ENCODE assay signal across 1 fruit fly cellular context in the genomic region with DNA sequence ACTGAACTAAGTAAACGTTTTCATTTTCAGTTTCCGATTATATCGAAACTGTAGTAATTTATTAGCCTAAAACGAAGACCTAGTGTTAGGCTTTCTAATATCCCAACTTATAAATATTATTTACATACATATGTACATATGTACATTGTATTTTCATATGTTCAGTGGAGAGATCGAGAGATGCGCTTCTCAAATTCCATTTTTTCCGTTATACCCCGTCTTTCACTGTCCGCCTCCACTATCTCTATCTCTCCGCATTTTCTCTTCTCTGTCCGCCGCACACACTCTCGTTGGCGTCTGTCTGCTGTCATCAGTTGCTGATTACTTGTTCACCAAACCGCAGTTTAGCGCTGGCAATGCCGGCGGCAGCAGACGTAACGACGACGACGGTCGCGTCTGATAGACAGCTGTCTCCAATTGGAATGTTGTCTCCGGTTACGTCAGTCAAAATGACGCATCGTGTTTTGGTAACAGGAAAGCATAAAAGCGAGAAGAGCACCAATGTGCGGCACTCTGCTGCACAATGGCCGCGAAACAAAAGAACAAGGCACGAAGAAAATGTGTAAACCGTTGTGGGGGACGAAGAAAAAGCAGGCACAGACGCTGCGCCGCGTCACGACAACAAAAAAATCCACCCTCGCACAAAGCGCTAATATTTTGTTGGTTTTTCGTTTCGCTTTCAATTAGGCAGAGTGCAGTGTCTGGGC.
TF ChIP-seq lines count a peak whose summit lies in the region.

A gene (plus strand): TSS at position 340 of the 707 bp plus-strand sequence.

TF ChIP-seq in whole organism, embryonic, 481 proteins besides CTCF, POLR2A, EP300 and RAD21 (continued from another document):
- TF ChIP-seq sna (GFP tag; IDR thresholded peaks at IDR 0.05; lab: Robert Waterston, UW; ENCODE audit: partially characterized antibody), result peak; percentile 54; the same call in 1 of the 2 replicates
- TF ChIP-seq fd102C (GFP tag; optimal IDR thresholded peaks at IDR 0.05; lab: Kevin White, UChicago), result no peak
- peak; percentile 3 for TF ChIP-seq zf30C (GFP tag; optimal IDR thresholded peaks at IDR 0.05; lab: Kevin White, UChicago)
- no peak for TF ChIP-seq CG11456 (GFP tag; IDR thresholded peaks at IDR 0.05; lab: Robert Waterston, UW)
- peak; percentile 50 for TF ChIP-seq gcm (GFP tag; optimal IDR thresholded peaks at IDR 0.05; lab: Kevin White, UChicago)
- peak; percentile 27 for TF ChIP-seq sens (GFP tag; lab: Kevin White, UChicago)
- TF ChIP-seq CG34422 (GFP tag; IDR thresholded peaks at IDR 0.05; lab: Robert Waterston, UW), result peak; percentile 71; the same call in 2 of the 3 replicates
- TF ChIP-seq YL-1 (GFP tag; optimal IDR thresholded peaks at IDR 0.05; lab: Kevin White, UChicago), result no peak
- no peak for TF ChIP-seq CG11398 (GFP tag; optimal IDR thresholded peaks at IDR 0.05; lab: Kevin White, UChicago)
- TF ChIP-seq CG10565 (GFP tag; optimal IDR thresholded peaks at IDR 0.05; lab: Kevin White, UChicago), result no peak
- peak; percentile 51; the same call in 1 of the 3 replicates for TF ChIP-seq CG14860 (GFP tag; IDR thresholded peaks at IDR 0.05; lab: Robert Waterston, UW; ENCODE audit: partially characterized antibody)
- TF ChIP-seq CG10366 (GFP tag; IDR thresholded peaks at IDR 0.05; lab: Robert Waterston, UW), result no peak
- TF ChIP-seq Vsx1 (GFP tag; optimal IDR thresholded peaks at IDR 0.05; lab: Kevin White, UChicago), result peak; percentile 71
- TF ChIP-seq CG13287 (GFP tag; IDR thresholded peaks at IDR 0.05; lab: Robert Waterston, UW; ENCODE audit: partially characterized antibody), result peak; percentile 33; the same call in 1 of the 2 replicates
- TF ChIP-seq lmd (GFP tag; IDR thresholded peaks at IDR 0.05; lab: Robert Waterston, UW), result no peak
- TF ChIP-seq Med (GFP tag; lab: Kevin White, UChicago), result peak; percentile 90
- peak; percentile 53; the same call in 1 of the 2 replicates for TF ChIP-seq Bgb (GFP tag; IDR thresholded peaks at IDR 0.05; lab: Robert Waterston, UW; ENCODE audit: partially characterized antibody)
- TF ChIP-seq Taf1 (GFP tag; IDR thresholded peaks at IDR 0.05; lab: Robert Waterston, UW), result no peak
- no peak for TF ChIP-seq CG2678 (tag; optimal IDR thresholded peaks at IDR 0.05; lab: Kevin White, UChicago)
- peak; percentile 88 for TF ChIP-seq run (tag; optimal IDR thresholded peaks at IDR 0.05; lab: Kevin White, UChicago)
- peak; percentile 9 for TF ChIP-seq CG15696 (tag; optimal IDR thresholded peaks at IDR 0.05; lab: Kevin White, UChicago)
- TF ChIP-seq CG14441 (GFP tag; IDR thresholded peaks at IDR 0.05; lab: Robert Waterston, UW), result no peak
- TF ChIP-seq Fer3 (tag; optimal IDR thresholded peaks at IDR 0.05; lab: Kevin White, UChicago), result no peak
- peak; percentile 84 for TF ChIP-seq CG9215 (GFP tag; IDR thresholded peaks at IDR 0.05; lab: Robert Waterston, UW)
- TF ChIP-seq row (GFP tag; IDR thresholded peaks at IDR 0.05; lab: Robert Waterston, UW), result peak; percentile 5
- TF ChIP-seq unc-4 (GFP tag; IDR thresholded peaks at IDR 0.05; lab: Robert Waterston, UW; ENCODE audit: partially characterized antibody), result peak; percentile 38
- TF ChIP-seq CG13894 (tag; optimal IDR thresholded peaks at IDR 0.05; lab: Kevin White, UChicago), result peak; percentile 15
- no peak for TF ChIP-seq Poxn (GFP tag; IDR thresholded peaks at IDR 0.05; lab: Robert Waterston, UW)
- TF ChIP-seq Hmx (GFP tag; optimal IDR thresholded peaks at IDR 0.05; lab: Kevin White, UChicago), result no peak
- TF ChIP-seq chn (GFP tag; optimal IDR thresholded peaks at IDR 0.05; lab: Kevin White, UChicago), result peak; percentile 21
- TF ChIP-seq mld (GFP tag; IDR thresholded peaks at IDR 0.05; lab: Robert Waterston, UW; ENCODE audit: partially characterized antibody), result 0 out of 3 replicates have a peak, but pooled peaks have one; percentile 47
- TF ChIP-seq Fer2 (tag; optimal IDR thresholded peaks at IDR 0.05; lab: Kevin White, UChicago), result no peak
- peak; percentile 24; the same call in 1 of the 2 replicates for TF ChIP-seq MBD-R2 (GFP tag; IDR thresholded peaks at IDR 0.05; lab: Robert Waterston, UW)
- TF ChIP-seq Dll (GFP tag; IDR thresholded peaks at IDR 0.05; lab: Robert Waterston, UW; ENCODE audit: partially characterized antibody), result peak; percentile 57; the same call in 3 of the 4 replicates
- TF ChIP-seq CG43689 (GFP tag; IDR thresholded peaks at IDR 0.05; lab: Robert Waterston, UW), result no peak
- TF ChIP-seq Drgx (GFP tag; IDR thresholded peaks at IDR 0.05; lab: Robert Waterston, UW), result peak; percentile 28; the same call in 1 of the 2 replicates
- TF ChIP-seq bab2 (GFP tag; optimal IDR thresholded peaks at IDR 0.05; lab: Kevin White, UChicago), result no peak
- no peak for TF ChIP-seq crc (GFP tag; optimal IDR thresholded peaks at IDR 0.05; lab: Kevin White, UChicago)
- peak in 1 of 2 experiments; percentile 90 for TF ChIP-seq insv (GFP tag; optimal IDR thresholded peaks at IDR 0.05; lab: Kevin White, UChicago)
- peak; percentile 59 for TF ChIP-seq CG4360 (GFP tag; IDR thresholded peaks at IDR 0.05; lab: Robert Waterston, UW)
- TF ChIP-seq bcd (GFP tag; optimal IDR thresholded peaks at IDR 0.05; lab: Kevin White, UChicago), result no peak
- TF ChIP-seq Trl (optimal IDR thresholded peaks at IDR 0.05; lab: Kevin White, UChicago), result peak; percentile 55 to 66
- no peak for TF ChIP-seq Trl (GFP tag; optimal IDR thresholded peaks at IDR 0.05; lab: Kevin White, UChicago)
- no peak for TF ChIP-seq ab (GFP tag; optimal IDR thresholded peaks at IDR 0.05; lab: Kevin White, UChicago)
- TF ChIP-seq CG16813 (GFP tag; IDR thresholded peaks at IDR 0.05; lab: Robert Waterston, UW; ENCODE audit: partially characterized antibody), result peak; percentile 40; the same call in 1 of the 3 replicates
- no peak; the same call in 2 of the 3 replicates for TF ChIP-seq Doc3 (GFP tag; IDR thresholded peaks at IDR 0.05; lab: Robert Waterston, UW; ENCODE audit: partially characterized antibody)
- TF ChIP-seq dati (GFP tag; IDR thresholded peaks at IDR 0.05; lab: Robert Waterston, UW), result no peak
- TF ChIP-seq stc (GFP tag; IDR thresholded peaks at IDR 0.05; lab: Robert Waterston, UW), result 0 out of 2 replicates have a peak, but pooled peaks have one; percentile 12
- TF ChIP-seq CG10321 (GFP tag; IDR thresholded peaks at IDR 0.05; lab: Robert Waterston, UW), result no peak
- peak; percentile 4 for TF ChIP-seq HmgD (GFP tag; optimal IDR thresholded peaks at IDR 0.05; lab: Kevin White, UChicago)
- TF ChIP-seq Adf1 (GFP tag; IDR thresholded peaks at IDR 0.05; lab: Robert Waterston, UW), result peak; percentile 68
- TF ChIP-seq CG9727 (GFP tag; optimal IDR thresholded peaks at IDR 0.05; lab: Kevin White, UChicago), result no peak
- TF ChIP-seq CG13424 (tag; optimal IDR thresholded peaks at IDR 0.05; lab: Kevin White, UChicago), result no peak
- no peak for TF ChIP-seq cad (GFP tag; optimal IDR thresholded peaks at IDR 0.05; lab: Kevin White, UChicago)
- no peak for TF ChIP-seq D19B (GFP tag; optimal IDR thresholded peaks at IDR 0.05; lab: Kevin White, UChicago)
- TF ChIP-seq eve (GFP tag; optimal IDR thresholded peaks at IDR 0.05; lab: Kevin White, UChicago), result peak in 1 of 2 experiments; percentile 62
- TF ChIP-seq CG13296 (GFP tag; optimal IDR thresholded peaks at IDR 0.05; lab: Kevin White, UChicago), result no peak
- TF ChIP-seq Blimp-1 (GFP tag; optimal IDR thresholded peaks at IDR 0.05; lab: Kevin White, UChicago), result peak; percentile 76
- no peak for TF ChIP-seq ac (GFP tag; optimal IDR thresholded peaks at IDR 0.05; lab: Kevin White, UChicago)
- no peak for TF ChIP-seq CG12391 (tag; optimal IDR thresholded peaks at IDR 0.05; lab: Kevin White, UChicago)
- no peak for TF ChIP-seq CG15601 (tag; optimal IDR thresholded peaks at IDR 0.05; lab: Kevin White, UChicago)
- TF ChIP-seq ind (GFP tag; optimal IDR thresholded peaks at IDR 0.05; lab: Kevin White, UChicago), result no peak
- TF ChIP-seq Opbp (GFP tag; IDR thresholded peaks at IDR 0.05; lab: Robert Waterston, UW; ENCODE audit: partially characterized antibody), result peak; percentile 65; the same call in 2 of the 3 replicates
- peak; percentile 63 for TF ChIP-seq CG6791 (GFP tag; IDR thresholded peaks at IDR 0.05; lab: Robert Waterston, UW; ENCODE audit: partially characterized antibody)
- TF ChIP-seq Dad (GFP tag; optimal IDR thresholded peaks at IDR 0.05; lab: Kevin White, UChicago), result no peak
- TF ChIP-seq Ssrp (tag; optimal IDR thresholded peaks at IDR 0.05; lab: Kevin White, UChicago), result no peak
- TF ChIP-seq CG3995 (GFP tag; optimal IDR thresholded peaks at IDR 0.05; lab: Kevin White, UChicago), result no peak
- peak; percentile 14 for TF ChIP-seq sug (tag; optimal IDR thresholded peaks at IDR 0.05; lab: Kevin White, UChicago)
- no peak for TF ChIP-seq CG18619 (GFP tag; optimal IDR thresholded peaks at IDR 0.05; lab: Kevin White, UChicago)
- TF ChIP-seq bbx (GFP tag; IDR thresholded peaks at IDR 0.05; lab: Robert Waterston, UW; ENCODE audit: partially characterized antibody), result peak; percentile 75; the same call in 1 of the 2 replicates
- TF ChIP-seq CG3163 (GFP tag; optimal IDR thresholded peaks at IDR 0.05; lab: Kevin White, UChicago), result no peak
- no peak for TF ChIP-seq tx (GFP tag; optimal IDR thresholded peaks at IDR 0.05; lab: Kevin White, UChicago)
- TF ChIP-seq mirr (GFP tag; optimal IDR thresholded peaks at IDR 0.05; lab: Kevin White, UChicago), result peak; percentile 74
- TF ChIP-seq Stat92E (GFP tag; optimal IDR thresholded peaks at IDR 0.05; lab: Kevin White, UChicago), result peak in 1 of 3 experiments; percentile 72
- peak; percentile 43 for TF ChIP-seq Scr (GFP tag; IDR thresholded peaks at IDR 0.05; lab: Robert Waterston, UW; ENCODE audit: partially characterized antibody)
- no peak for TF ChIP-seq ro (GFP tag; IDR thresholded peaks at IDR 0.05; lab: Robert Waterston, UW)
- peak; percentile 20; the same call in 1 of the 2 replicates for TF ChIP-seq CG9932 (GFP tag; IDR thresholded peaks at IDR 0.05; lab: Robert Waterston, UW)
- TF ChIP-seq CG4820 (GFP tag; optimal IDR thresholded peaks at IDR 0.05; lab: Kevin White, UChicago), result no peak
- TF ChIP-seq fd3F (GFP tag; optimal IDR thresholded peaks at IDR 0.05; lab: Kevin White, UChicago), result no peak
- TF ChIP-seq Hmr (GFP tag; optimal IDR thresholded peaks at IDR 0.05; lab: Kevin White, UChicago), result peak; percentile 5
- TF ChIP-seq HLH4C (GFP tag; IDR thresholded peaks at IDR 0.05; lab: Robert Waterston, UW; ENCODE audit: partially characterized antibody), result peak; percentile 48; the same call in 1 of the 3 replicates
- TF ChIP-seq Atf-2 (GFP tag; optimal IDR thresholded peaks at IDR 0.05; lab: Kevin White, UChicago), result no peak
- TF ChIP-seq bowl (GFP tag; IDR thresholded peaks at IDR 0.05; lab: Robert Waterston, UW), result no peak
- TF ChIP-seq dm (GFP tag; optimal IDR thresholded peaks at IDR 0.05; lab: Kevin White, UChicago), result peak; percentile 3
- TF ChIP-seq CG3407 (GFP tag; optimal IDR thresholded peaks at IDR 0.05; lab: Kevin White, UChicago), result no peak
- no peak for TF ChIP-seq CG8359 (GFP tag; optimal IDR thresholded peaks at IDR 0.05; lab: Kevin White, UChicago; ENCODE audit: borderline replicate concordance)
- 0 out of 2 replicates have a peak, but pooled peaks have one; percentile 45 for TF ChIP-seq sob (GFP tag; IDR thresholded peaks at IDR 0.05; lab: Robert Waterston, UW)
- TF ChIP-seq CG30020 (tag; optimal IDR thresholded peaks at IDR 0.05; lab: Kevin White, UChicago), result no peak
- TF ChIP-seq Hey (tag; optimal IDR thresholded peaks at IDR 0.05; lab: Kevin White, UChicago), result no peak
